Worm (Caenorhabditis elegans) whole organism, L4 larva: ENCODE measurements around the gene Y62H9A.9.

Experiments used
- daf-19 ChIP-seq: fragments of 200-800 bp; sonication (Bioruptor generic); conservative IDR thresholded peaks from 2 replicates; pipeline ENCODE4 v1.3.6; 2022; ENCODE audit warnings: missing genetic modification characterization, missing compliant biosample characterization
- dpl-1 ChIP-seq: fragments of 150-350 bp; optimal IDR thresholded peaks from 2 replicates; lab custom pipeline; 2014; ENCODE audit warnings: missing biosample characterization, missing genetic modification reagents, missing genetic modification characterization
- jun-1 ChIP-seq: fragments of 150-350 bp; optimal IDR thresholded peaks from 2 replicates; lab custom pipeline; 2014; ENCODE audit warnings: missing biosample characterization, missing genetic modification reagents, missing genetic modification characterization
- mdl-1 ChIP-seq, 2 experiments: fragments of 150-350 bp in 1 of 2; sonication (generic microtip) in 1 of 2; optimal IDR thresholded peaks; 2 replicates each; lab custom pipeline; 2014 to 2017; ENCODE audit warnings: missing biosample characterization in 2 of 2, missing genetic modification characterization in 2 of 2
- nhr-11 ChIP-seq: fragments of 150-350 bp; optimal IDR thresholded peaks from 2 replicates; lab custom pipeline; 2014; ENCODE audit warnings: missing biosample characterization, missing genetic modification characterization
- rbr-2 ChIP-seq: sonication (generic microtip); optimal IDR thresholded peaks from 2 replicates; lab custom pipeline; 2016; ENCODE audit warnings: missing genotype, missing genetic modification characterization, missing compliant biosample characterization

DNA sequence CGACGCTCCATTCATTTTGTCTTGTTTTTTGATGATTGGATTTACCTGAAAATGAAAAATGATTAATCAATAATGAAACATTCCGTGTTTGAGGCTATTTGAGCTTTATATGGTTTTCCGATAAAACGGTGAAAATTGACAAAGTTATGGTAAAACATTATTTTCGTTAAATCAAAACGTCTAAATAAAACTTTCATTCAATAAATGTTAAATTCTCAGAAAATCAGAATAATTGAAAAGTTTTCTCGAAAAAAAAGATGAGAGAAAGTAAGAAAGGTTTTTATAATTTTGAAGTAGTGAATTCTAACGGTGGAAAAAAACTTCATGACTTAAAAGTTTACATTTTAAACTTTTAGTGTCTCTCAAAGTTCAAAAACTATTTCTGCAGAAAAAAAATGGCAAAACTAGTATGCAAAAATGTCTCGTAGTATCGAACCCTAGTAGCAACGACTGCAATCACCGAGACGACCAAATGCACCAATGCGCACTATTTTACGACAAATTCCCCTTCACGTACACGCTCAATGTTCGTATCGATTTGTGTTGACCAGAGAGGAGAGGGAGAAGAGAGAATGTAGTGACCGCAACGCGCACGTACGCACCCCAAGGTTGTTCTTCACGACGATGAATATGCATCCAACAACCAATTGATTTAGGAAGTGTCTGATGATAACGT lies 49.0 kb upstream of the Y62H9A.9 start, which contains the start of gene nfya-1:
- TF ChIP-seq mdl-1 (tag; optimal IDR thresholded peaks at IDR 0.05; lab: Kevin White, UChicago): peak in 1 of 2 experiments; percentile 70
- no peak for TF ChIP-seq daf-19 (GFP tag; lab: Robert Waterston, UW)
- TF ChIP-seq dpl-1 (GFP tag; lab: Kevin White, UChicago): peak; percentile 28
- TF ChIP-seq jun-1: no peak
- TF ChIP-seq rbr-2 (tag; lab: Kevin White, UChicago): peak; percentile 45
- TF ChIP-seq nhr-11 (tag; lab: Kevin White, UChicago): peak; percentile 13
